Fruit fly (Drosophila melanogaster) whole organism, embryonic: ENCODE data around the gene Cht2.

Source experiments
- Antp ChIP-seq: fragments of 200-800 bp; sonication (Bioruptor generic); optimal IDR thresholded peaks from 3 replicates; lab custom pipeline; 2016; ENCODE audit warnings: missing biosample characterization, missing genetic modification characterization
- Atf-2 ChIP-seq: fragments of 200-800 bp; sonication (Bioruptor generic); optimal IDR thresholded peaks from 2 replicates; lab custom pipeline; 2016; ENCODE audit warnings: missing biosample characterization, missing genetic modification characterization
- B-H2 ChIP-seq: fragments of 200-800 bp; sonication (Bioruptor generic); optimal IDR thresholded peaks from 2 replicates; lab custom pipeline; 2018; ENCODE audit warnings: missing biosample characterization, mild to moderate bottlenecking, missing genetic modification characterization
- Bdp1 ChIP-seq: fragments of 200-800 bp; sonication (Bioruptor generic); optimal IDR thresholded peaks from 3 replicates; lab custom pipeline; 2016; ENCODE audit warnings: missing biosample characterization, missing genetic modification characterization
- C15 ChIP-seq: fragments of 200-800 bp; sonication (Bioruptor generic); IDR thresholded peaks from 3 replicates; pipeline ENCODE4 v1.3.6; 2022; ENCODE audit warnings: missing biosample characterization, missing genetic modification characterization
- CG10209 ChIP-seq: fragments of 200-800 bp; sonication (Bioruptor generic); optimal IDR thresholded peaks from 3 replicates; lab custom pipeline; 2017; ENCODE audit warnings: missing biosample characterization, mild to moderate bottlenecking, missing genetic modification characterization, missing genetic modification reagents
- CG10267 ChIP-seq: fragments of 200-800 bp; sonication (Bioruptor generic); optimal IDR thresholded peaks from 2 replicates; lab custom pipeline; 2018; ENCODE audit warnings: missing biosample characterization, mild to moderate bottlenecking, missing genetic modification characterization, moderate library complexity
- CG11085 ChIP-seq: fragments of 200-800 bp; sonication (Bioruptor generic); IDR thresholded peaks from 2 replicates; pipeline ENCODE4 v1.3.6; 2022; ENCODE audit warnings: missing biosample characterization, missing genetic modification characterization
- CG14441 ChIP-seq: fragments of 200-800 bp; sonication (Bioruptor generic); IDR thresholded peaks from 2 replicates; pipeline ENCODE4 v1.3.6; 2022; ENCODE audit warnings: missing biosample characterization, missing genetic modification characterization
- CG17186 ChIP-seq: fragments of 200-800 bp; sonication (Bioruptor generic); optimal IDR thresholded peaks from 3 replicates; lab custom pipeline; 2017; ENCODE audit warnings: missing biosample characterization, missing genetic modification reagents, missing genetic modification characterization
- CG17361 ChIP-seq: fragments of 200-800 bp; sonication (Bioruptor generic); IDR thresholded peaks from 3 replicates; pipeline ENCODE4 v1.3.6; 2022; ENCODE audit warnings: missing biosample characterization, missing genetic modification characterization
- CG1792 ChIP-seq: fragments of 200-800 bp; sonication (Bioruptor generic); optimal IDR thresholded peaks from 2 replicates; lab custom pipeline; 2016; ENCODE audit warnings: missing biosample characterization, missing genetic modification characterization
- CG18262 ChIP-seq: fragments of 200-800 bp; optimal IDR thresholded peaks from 3 replicates; lab custom pipeline; 2019; ENCODE audit warnings: missing biosample characterization, mild to moderate bottlenecking, missing genetic modification characterization, moderate library complexity
- CG18476 ChIP-seq: fragments of 200-800 bp; sonication (Bioruptor generic); optimal IDR thresholded peaks from 2 replicates; lab custom pipeline; 2016; ENCODE audit warnings: missing biosample characterization, mild to moderate bottlenecking, missing genetic modification characterization
- CG3065 ChIP-seq: fragments of 200-800 bp; sonication (Bioruptor generic); optimal IDR thresholded peaks from 2 replicates; lab custom pipeline; 2016; ENCODE audit warnings: missing biosample characterization, missing genetic modification characterization
- CG43689 ChIP-seq: fragments of 200-800 bp; sonication (Bioruptor generic); IDR thresholded peaks from 2 replicates; pipeline ENCODE4 v1.3.6; 2022; ENCODE audit warnings: missing biosample characterization, missing genetic modification characterization
- CG4854 ChIP-seq: fragments of 200-800 bp; sonication (Bioruptor generic); optimal IDR thresholded peaks from 2 replicates; lab custom pipeline; 2016; ENCODE audit warnings: missing biosample characterization, missing genetic modification characterization, inconsistent platforms
- CG6254 ChIP-seq: fragments of 200-800 bp; sonication (Bioruptor generic); optimal IDR thresholded peaks from 3 replicates; lab custom pipeline; 2017; ENCODE audit warnings: mild to moderate bottlenecking, missing biosample characterization, missing genetic modification reagents, missing genetic modification characterization
- CG6689 ChIP-seq: fragments of 200-800 bp; sonication (Bioruptor generic); IDR thresholded peaks from 2 replicates; pipeline ENCODE4 v1.3.6; 2022; ENCODE audit warnings: missing biosample characterization, missing genetic modification characterization
- CG6813 ChIP-seq: fragments of 200-800 bp; sonication (Bioruptor generic); optimal IDR thresholded peaks from 2 replicates; lab custom pipeline; 2017; ENCODE audit warnings: missing biosample characterization, missing genetic modification characterization, mild to moderate bottlenecking, moderate library complexity, missing genetic modification reagents
- CG7372 ChIP-seq: fragments of 200-800 bp; sonication (Bioruptor generic); IDR thresholded peaks from 2 replicates; pipeline ENCODE4 v1.3.6; 2022; ENCODE audit warnings: missing biosample characterization, missing genetic modification characterization
- CG8765 ChIP-seq: fragments of 200-800 bp; sonication (Bioruptor generic); IDR thresholded peaks from 2 replicates; pipeline ENCODE4 v1.3.6; 2022; ENCODE audit warnings: missing biosample characterization, missing genetic modification characterization
- ERR ChIP-seq: fragments of 200-800 bp; sonication (Bioruptor generic); optimal IDR thresholded peaks from 2 replicates; lab custom pipeline; 2016; ENCODE audit warnings: missing biosample characterization, missing genetic modification characterization
- Hmx ChIP-seq: fragments of 200-800 bp; sonication (Bioruptor generic); optimal IDR thresholded peaks from 2 replicates; lab custom pipeline; 2016; ENCODE audit warnings: missing biosample characterization, missing genetic modification characterization
- Mrtf ChIP-seq: fragments of 200-800 bp; sonication (Bioruptor generic); IDR thresholded peaks from 3 replicates; pipeline ENCODE4 v1.3.6; 2022; ENCODE audit warnings: missing biosample characterization, missing genetic modification characterization
- Myb ChIP-seq: fragments of 200-800 bp; sonication (Bioruptor generic); optimal IDR thresholded peaks from 2 replicates; lab custom pipeline; 2016; ENCODE audit warnings: missing biosample characterization, missing genetic modification characterization
- NFAT ChIP-seq: fragments of 200-800 bp; sonication (Bioruptor generic); IDR thresholded peaks from 2 replicates; pipeline ENCODE4 v1.3.6; 2022; ENCODE audit warnings: missing biosample characterization, missing genetic modification characterization
- NK7.1 ChIP-seq: fragments of 200-800 bp; sonication (Bioruptor generic); optimal IDR thresholded peaks from 3 replicates; lab custom pipeline; 2016; ENCODE audit warnings: missing biosample characterization, missing genetic modification characterization
- Pdp1 ChIP-seq, 2 experiments: fragments of 200-800 bp; sonication (Bioruptor generic); optimal IDR thresholded peaks; 3 replicates each; lab custom pipeline; 2016; ENCODE audit warnings: missing biosample characterization in 2 of 2, missing genetic modification characterization in 2 of 2, mild to moderate bottlenecking in 1 of 2, moderate library complexity in 1 of 2
- Poxn ChIP-seq: fragments of 200-800 bp; sonication (Bioruptor generic); IDR thresholded peaks from 2 replicates; pipeline ENCODE4 v1.3.6; 2022; ENCODE audit warnings: missing biosample characterization, missing genetic modification characterization
- Sin3A ChIP-seq: fragments of >200 bp; optimal IDR thresholded peaks from 2 replicates; lab custom pipeline; 2018
- YL-1 ChIP-seq: fragments of 200-800 bp; sonication (Bioruptor generic); optimal IDR thresholded peaks from 3 replicates; lab custom pipeline; 2017; ENCODE audit warnings: missing biosample characterization, mild to moderate bottlenecking, missing genetic modification characterization
- bsh ChIP-seq, 2 experiments: fragments of 200-800 bp; sonication (Bioruptor generic); optimal IDR thresholded peaks; 2 replicates each; lab custom pipeline; 2017 to 2018; ENCODE audit warnings: mild to moderate bottlenecking in 2 of 2, missing biosample characterization in 2 of 2, missing genetic modification characterization in 2 of 2, moderate library complexity in 1 of 2
- chn ChIP-seq: fragments of 200-800 bp; sonication (Bioruptor generic); optimal IDR thresholded peaks from 2 replicates; lab custom pipeline; 2016; ENCODE audit warnings: missing biosample characterization, missing genetic modification characterization
- cwo ChIP-seq: fragments of 200-800 bp; sonication (Bioruptor generic); optimal IDR thresholded peaks from 3 replicates; lab custom pipeline; 2017; ENCODE audit warnings: missing biosample characterization, missing genetic modification characterization, mild to moderate bottlenecking, moderate library complexity, missing genetic modification reagents
- dmrt99B ChIP-seq: fragments of 200-800 bp; sonication (Bioruptor generic); optimal IDR thresholded peaks from 2 replicates; lab custom pipeline; 2018; ENCODE audit warnings: missing biosample characterization, mild to moderate bottlenecking, missing genetic modification characterization, moderate library complexity
- dpn ChIP-seq, 2 experiments: fragments of 200-800 bp; sonication (Bioruptor generic); optimal IDR thresholded peaks; 3 replicates each; lab custom pipeline; 2016; ENCODE audit warnings: missing biosample characterization in 2 of 2, missing genetic modification characterization in 2 of 2
- emc ChIP-seq: fragments of 200-800 bp; sonication (Bioruptor generic); optimal IDR thresholded peaks from 2 replicates; lab custom pipeline; 2016; ENCODE audit warnings: missing biosample characterization, missing genetic modification characterization
- fru ChIP-seq: fragments of >200 bp; optimal IDR thresholded peaks from 2 replicates; lab custom pipeline; 2017
- gcm ChIP-seq: fragments of 200-800 bp; sonication (Bioruptor generic); optimal IDR thresholded peaks from 2 replicates; lab custom pipeline; 2019; ENCODE audit warnings: missing biosample characterization, mild to moderate bottlenecking, missing genetic modification characterization, moderate library complexity
- gcm2 ChIP-seq: fragments of 200-800 bp; sonication (Bioruptor generic); optimal IDR thresholded peaks from 2 replicates; lab custom pipeline; 2016; ENCODE audit warnings: missing biosample characterization, missing genetic modification characterization
- jumu ChIP-seq: fragments of 200-800 bp; sonication (Bioruptor generic); optimal IDR thresholded peaks from 3 replicates; lab custom pipeline; 2016; ENCODE audit warnings: missing biosample characterization, missing genetic modification characterization
- ken ChIP-seq: fragments of 200-800 bp; sonication (Bioruptor generic); IDR thresholded peaks from 3 replicates; pipeline ENCODE4 v1.3.6; 2022; ENCODE audit warnings: missing biosample characterization, missing genetic modification characterization
- klu ChIP-seq: fragments of 200-800 bp; sonication (Bioruptor generic); IDR thresholded peaks from 2 replicates; pipeline ENCODE4 v1.3.6; 2022; ENCODE audit warnings: missing biosample characterization, missing genetic modification characterization
- luna ChIP-seq: fragments of 200-800 bp; sonication (Bioruptor generic); optimal IDR thresholded peaks from 2 replicates; lab custom pipeline; 2016; ENCODE audit warnings: missing biosample characterization, missing genetic modification characterization
- nerfin-1 ChIP-seq: fragments of 200-800 bp; sonication (Bioruptor generic); optimal IDR thresholded peaks from 3 replicates; lab custom pipeline; 2019; ENCODE audit warnings: missing biosample characterization, mild to moderate bottlenecking, missing genetic modification characterization, moderate library complexity
- row ChIP-seq: fragments of 200-800 bp; sonication (Bioruptor generic); IDR thresholded peaks from 3 replicates; pipeline ENCODE4 v1.3.6; 2022; ENCODE audit warnings: missing biosample characterization, missing genetic modification characterization
- sr ChIP-seq: fragments of 200-800 bp; sonication (Bioruptor generic); IDR thresholded peaks from 3 replicates; pipeline ENCODE4 v1.3.6; 2022; ENCODE audit warnings: missing biosample characterization, missing genetic modification characterization
- tap ChIP-seq: fragments of 200-800 bp; optimal IDR thresholded peaks from 3 replicates; lab custom pipeline; 2019; ENCODE audit warnings: missing biosample characterization, mild to moderate bottlenecking, missing genetic modification characterization, moderate library complexity
- tio ChIP-seq: fragments of 200-800 bp; sonication (Bioruptor generic); optimal IDR thresholded peaks from 2 replicates; lab custom pipeline; 2017; ENCODE audit warnings: missing biosample characterization, missing genetic modification characterization, inconsistent platforms
- vnd ChIP-seq: fragments of 200-800 bp; sonication (Bioruptor generic); IDR thresholded peaks from 3 replicates; pipeline ENCODE4 v1.3.6; 2022; ENCODE audit warnings: missing biosample characterization, missing genetic modification characterization; ENCODE audit not compliant: partially characterized antibody

Cht2 gene

dm6 chr3L:1794943-1795696, 39.4 kb upstream of the Cht2 start, which contains the start of the genes alpha-Spec, dlt and Cdc37 (continued):
- peak; percentile 72 for TF ChIP-seq CG6254 (GFP tag; lab: Kevin White, UChicago)
- peak; percentile 77 for TF ChIP-seq CG17186 (GFP tag; lab: Kevin White, UChicago)
- no peak for TF ChIP-seq Atf-2 (GFP tag; lab: Kevin White, UChicago)
- no peak for TF ChIP-seq CG14441 (GFP tag; lab: Robert Waterston, UW)
- TF ChIP-seq Sin3A (lab: Kevin White, UChicago): peak; percentile 80
- TF ChIP-seq C15 (GFP tag; lab: Robert Waterston, UW): no peak
- TF ChIP-seq jumu (GFP tag; lab: Kevin White, UChicago): no peak
- no peak for TF ChIP-seq CG18476 (GFP tag; lab: Kevin White, UChicago)
- TF ChIP-seq CG1792 (GFP tag; lab: Kevin White, UChicago): no peak
- no peak for TF ChIP-seq ERR (GFP tag; lab: Kevin White, UChicago)
- peak; percentile 45 for TF ChIP-seq Myb (GFP tag; lab: Kevin White, UChicago)
- no peak for TF ChIP-seq tio (GFP tag; lab: Kevin White, UChicago)
- no peak for TF ChIP-seq CG43689
- peak in 1 of 2 experiments; percentile 23 for TF ChIP-seq Pdp1 (GFP tag; optimal IDR thresholded peaks at IDR 0.05; lab: Kevin White, UChicago)
- TF ChIP-seq CG7372 (GFP tag; lab: Robert Waterston, UW): no peak
- TF ChIP-seq Mrtf (GFP tag; lab: Robert Waterston, UW): no peak
- TF ChIP-seq CG4854 (GFP tag; lab: Kevin White, UChicago): peak; percentile 20
- no peak for TF ChIP-seq cwo
- TF ChIP-seq sr (GFP tag; lab: Robert Waterston, UW): no peak
- TF ChIP-seq dmrt99B: no peak
- no peak for TF ChIP-seq CG17361
- TF ChIP-seq dpn (GFP tag; optimal IDR thresholded peaks at IDR 0.05; lab: Kevin White, UChicago): peak in 1 of 2 experiments; percentile 21
- no peak for TF ChIP-seq CG11085 (GFP tag; lab: Robert Waterston, UW)
- no peak for TF ChIP-seq tap (tag; lab: Kevin White, UChicago)
- TF ChIP-seq bsh (GFP tag; optimal IDR thresholded peaks at IDR 0.05; lab: Kevin White, UChicago): peak; percentile 15 to 58
- no peak for TF ChIP-seq nerfin-1 (tag; lab: Kevin White, UChicago)
- peak; percentile 85 for TF ChIP-seq YL-1 (GFP tag; lab: Kevin White, UChicago)
- TF ChIP-seq CG6689 (GFP tag; lab: Robert Waterston, UW): no peak
- peak; percentile 4 for TF ChIP-seq chn
- TF ChIP-seq vnd (GFP tag; lab: Robert Waterston, UW): peak; percentile 78
- TF ChIP-seq Poxn: no peak
- no peak for TF ChIP-seq luna (GFP tag; lab: Kevin White, UChicago)
- TF ChIP-seq gcm2 (GFP tag; lab: Kevin White, UChicago): no peak
- 0 out of 2 replicates have a peak, but pooled peaks have one; percentile 16 for TF ChIP-seq NFAT (GFP tag; lab: Robert Waterston, UW)
- TF ChIP-seq Hmx (GFP tag; lab: Kevin White, UChicago): no peak
- no peak for TF ChIP-seq emc (GFP tag; lab: Kevin White, UChicago)
- no peak for TF ChIP-seq fru (lab: Kevin White, UChicago)
- no peak for TF ChIP-seq gcm (GFP tag; lab: Kevin White, UChicago)
- peak; percentile 2 for TF ChIP-seq CG10209
- no peak for TF ChIP-seq CG6813 (GFP tag; lab: Kevin White, UChicago)
- TF ChIP-seq CG8765 (GFP tag; lab: Robert Waterston, UW): no peak
- TF ChIP-seq CG18262: peak; percentile 43
- no peak for TF ChIP-seq Antp
- no peak for TF ChIP-seq Bdp1
- no peak for TF ChIP-seq klu (GFP tag; lab: Robert Waterston, UW)
- TF ChIP-seq B-H2 (GFP tag; lab: Kevin White, UChicago): no peak
- peak; percentile 79 for TF ChIP-seq CG10267
- no peak for TF ChIP-seq NK7.1
- peak; percentile 31; the same call in 1 of the 3 replicates for TF ChIP-seq row
- TF ChIP-seq CG3065 (GFP tag; lab: Kevin White, UChicago): no peak
- TF ChIP-seq ken (GFP tag; lab: Robert Waterston, UW): no peak
